Worm (Caenorhabditis elegans) whole organism, L3 larva: ENCODE measurements around the gene asm-3.

Source experiments
- hmg-11 ChIP-seq: sonication (generic microtip); optimal IDR thresholded peaks from 2 replicates; lab custom pipeline; 2016; ENCODE audit warnings: missing genetic modification characterization, missing compliant biosample characterization
- lsy-12 ChIP-seq: sonication (generic microtip); optimal IDR thresholded peaks from 2 replicates; lab custom pipeline; 2016; ENCODE audit warnings: mild to moderate bottlenecking, missing genetic modification characterization, missing compliant biosample characterization
- nhr-28 ChIP-seq: fragments of 150-350 bp; optimal IDR thresholded peaks from 2 replicates; lab custom pipeline; 2014; ENCODE audit warnings: missing biosample characterization, missing genetic modification characterization
- pha-4 ChIP-seq: fragments of 150-350 bp; optimal IDR thresholded peaks from 2 replicates; lab custom pipeline; 2014; ENCODE audit warnings: missing biosample characterization, missing genetic modification reagents, missing genetic modification characterization
- unc-39 ChIP-seq: sonication (generic microtip); optimal IDR thresholded peaks from 4 replicates; lab custom pipeline; 2017; ENCODE audit warnings: missing biosample characterization, missing genetic modification characterization
- ztf-11 ChIP-seq: fragments of 150-350 bp; optimal IDR thresholded peaks from 2 replicates; lab custom pipeline; 2014; ENCODE audit warnings: missing biosample characterization, missing genetic modification characterization

DNA sequence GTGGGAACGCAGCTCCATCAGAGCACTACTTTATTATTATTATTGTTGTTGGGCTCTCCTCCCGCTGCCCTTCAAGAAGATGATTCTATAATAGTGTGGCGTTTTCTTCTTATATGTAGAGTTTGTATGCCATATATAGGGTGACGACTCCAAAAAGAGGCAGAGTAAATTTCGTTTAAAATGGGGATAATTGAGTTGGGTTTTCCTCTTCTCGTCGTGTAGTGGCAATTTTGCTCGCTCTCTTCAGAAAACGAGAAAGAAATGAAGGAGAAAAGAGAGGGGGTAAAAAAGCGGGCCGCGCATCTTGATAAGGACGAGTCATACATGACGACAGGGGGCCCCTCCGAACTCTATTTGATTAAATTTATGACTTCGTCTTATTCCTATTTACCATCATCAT, 39.8 kb upstream of the asm-3 start:
- no peak for TF ChIP-seq ztf-11 (tag; lab: Kevin White, UChicago)
- no peak for TF ChIP-seq lsy-12 (tag; lab: Kevin White, UChicago)
- no peak for TF ChIP-seq hmg-11
- TF ChIP-seq nhr-28 (tag; lab: Kevin White, UChicago) = no peak
- TF ChIP-seq pha-4 (tag; lab: Kevin White, UChicago) = no peak
- TF ChIP-seq unc-39 (tag; lab: Kevin White, UChicago) = no peak
